Worm (Caenorhabditis elegans): ENCODE data around the gene tag-281.

The tag-281 gene

ce11 chrII:12459422-12459821, at the start of gene tag-281:
Gene tag-281, plus strand, starts transcription at chrII:12459761.
- no peak for TF ChIP-seq nhr-67 (tag; optimal IDR thresholded peaks at IDR 0.05)
- peak; percentile 72 for TF ChIP-seq R02D3.7 (tag; optimal IDR thresholded peaks at IDR 0.05)
- no peak for TF ChIP-seq ceh-16 (tag; optimal IDR thresholded peaks at IDR 0.05)
- TF ChIP-seq lin-39 (tag; optimal IDR thresholded peaks at IDR 0.05), result peak; percentile 49
- no peak for TF ChIP-seq aly-2 (tag; optimal IDR thresholded peaks at IDR 0.05)
- TF ChIP-seq fkh-10 (GFP tag; optimal IDR thresholded peaks at IDR 0.05), result peak; percentile 33
- no peak for TF ChIP-seq elt-1 (tag; optimal IDR thresholded peaks at IDR 0.05)
- TF ChIP-seq skn-1 (tag; optimal IDR thresholded peaks at IDR 0.05), result peak; percentile 52
- TF ChIP-seq nhr-23 (tag; optimal IDR thresholded peaks at IDR 0.05), result peak; percentile 91
- TF ChIP-seq mml-1 (tag; optimal IDR thresholded peaks at IDR 0.05), result no peak
- TF ChIP-seq egl-5 (tag; optimal IDR thresholded peaks at IDR 0.05), result peak; percentile 52
- TF ChIP-seq ceh-9 (tag; optimal IDR thresholded peaks at IDR 0.05), result no peak
- peak; percentile 52 for TF ChIP-seq jun-1 (tag; optimal IDR thresholded peaks at IDR 0.05)
- no peak for TF ChIP-seq unc-39 (tag; optimal IDR thresholded peaks at IDR 0.05)
- TF ChIP-seq nhr-28 (tag; optimal IDR thresholded peaks at IDR 0.05), result no peak
- no peak for TF ChIP-seq nhr-43 (tag; optimal IDR thresholded peaks at IDR 0.05; ENCODE audit: poor library complexity, severe bottlenecking)
- TF ChIP-seq pqm-1 (tag; optimal IDR thresholded peaks at IDR 0.05), result peak; percentile 53
- peak; percentile 87 for TF ChIP-seq pha-4 (tag; optimal IDR thresholded peaks at IDR 0.05)
- peak; percentile 52 for TF ChIP-seq ceh-28 (tag; optimal IDR thresholded peaks at IDR 0.05)
- no peak for TF ChIP-seq nhr-12 (tag; optimal IDR thresholded peaks at IDR 0.05)
- TF ChIP-seq ztf-11 (tag; optimal IDR thresholded peaks at IDR 0.05), result no peak
- TF ChIP-seq tbx-2 (tag; optimal IDR thresholded peaks at IDR 0.05), result peak; percentile 6
- TF ChIP-seq ama-1 (optimal IDR thresholded peaks at IDR 0.05), result no peak
- no peak for TF ChIP-seq lsy-12 (tag; optimal IDR thresholded peaks at IDR 0.05)
- peak; percentile 90 for TF ChIP-seq nfya-1 (tag; optimal IDR thresholded peaks at IDR 0.05; ENCODE audit: insufficient read depth)
- TF ChIP-seq mdl-1 (tag; optimal IDR thresholded peaks at IDR 0.05), result no peak
- TF ChIP-seq nhr-25 (tag; optimal IDR thresholded peaks at IDR 0.05), result no peak
- peak; percentile 92 for TF ChIP-seq lin-15B (tag; optimal IDR thresholded peaks at IDR 0.05)
- TF ChIP-seq unc-62 (GFP tag; optimal IDR thresholded peaks at IDR 0.05), result no peak
- TF ChIP-seq elt-2 (tag; optimal IDR thresholded peaks at IDR 0.05), result no peak
- TF ChIP-seq hmg-11 (tag; optimal IDR thresholded peaks at IDR 0.05), result peak; percentile 22
- no peak for TF ChIP-seq nhr-77 (tag; optimal IDR thresholded peaks at IDR 0.05)
- peak; percentile 44 for TF ChIP-seq ceh-82 (tag; optimal IDR thresholded peaks at IDR 0.05)
- no peak for TF ChIP-seq nhr-76 (tag; optimal IDR thresholded peaks at IDR 0.05)
- TF ChIP-seq ZK546.5 (tag; optimal IDR thresholded peaks at IDR 0.05), result no peak
- no peak for TF ChIP-seq daf-12 (tag; optimal IDR thresholded peaks at IDR 0.05)
- TF ChIP-seq nhr-11 (tag; optimal IDR thresholded peaks at IDR 0.05), result no peak
- peak; percentile 69 for TF ChIP-seq snpc-4 (tag; optimal IDR thresholded peaks at IDR 0.05)
- TF ChIP-seq fos-1 (tag; optimal IDR thresholded peaks at IDR 0.05), result no peak

- TF ChIP-seq R02D3.7 (tag; optimal IDR thresholded peaks at IDR 0.05), result no peak
- TF ChIP-seq elt-3 (tag; optimal IDR thresholded peaks at IDR 0.05), result no peak
- TF ChIP-seq daf-12 (tag; optimal IDR thresholded peaks at IDR 0.05), result no peak
- TF ChIP-seq ama-1 (optimal IDR thresholded peaks at IDR 0.05), result no peak
- TF ChIP-seq pqm-1 (tag; optimal IDR thresholded peaks at IDR 0.05), result no peak
- TF ChIP-seq nhr-28 (tag; optimal IDR thresholded peaks at IDR 0.05), result no peak
- no peak for TF ChIP-seq hmg-11 (tag; optimal IDR thresholded peaks at IDR 0.05)
- TF ChIP-seq nhr-67 (tag; optimal IDR thresholded peaks at IDR 0.05), result no peak
Measured at ce11 chrII:12410107-12410506, 49.5 kb upstream of the tag-281 start, which contains the start of gene F57G9.3. Gene F57G9.3, minus strand, starts transcription at chrII:12410207.

- no peak for TF ChIP-seq nhr-25 (tag; optimal IDR thresholded peaks at IDR 0.05)
- TF ChIP-seq R02D3.7 (tag; optimal IDR thresholded peaks at IDR 0.05), result no peak
- TF ChIP-seq unc-62 (GFP tag; optimal IDR thresholded peaks at IDR 0.05), result no peak
- no peak for TF ChIP-seq aly-2 (tag; optimal IDR thresholded peaks at IDR 0.05)
- TF ChIP-seq lsy-12 (tag; optimal IDR thresholded peaks at IDR 0.05), result no peak
- TF ChIP-seq nhr-28 (tag; optimal IDR thresholded peaks at IDR 0.05), result no peak
- no peak for TF ChIP-seq nhr-12 (tag; optimal IDR thresholded peaks at IDR 0.05)
- TF ChIP-seq zag-1 (tag; optimal IDR thresholded peaks at IDR 0.05), result no peak
- TF ChIP-seq eor-1 (tag; optimal IDR thresholded peaks at IDR 0.05), result no peak
- TF ChIP-seq nhr-43 (tag; optimal IDR thresholded peaks at IDR 0.05; ENCODE audit: poor library complexity, severe bottlenecking), result no peak
- TF ChIP-seq elt-3 (tag; optimal IDR thresholded peaks at IDR 0.05), result no peak
- TF ChIP-seq ama-1 (optimal IDR thresholded peaks at IDR 0.05), result no peak
- no peak for TF ChIP-seq fkh-10 (GFP tag; optimal IDR thresholded peaks at IDR 0.05)
- TF ChIP-seq fos-1 (tag; optimal IDR thresholded peaks at IDR 0.05), result no peak
- TF ChIP-seq ceh-16 (tag; optimal IDR thresholded peaks at IDR 0.05), result no peak
- no peak for TF ChIP-seq lin-39 (tag; optimal IDR thresholded peaks at IDR 0.05)
- TF ChIP-seq ztf-4 (tag; optimal IDR thresholded peaks at IDR 0.05), result no peak
- TF ChIP-seq ztf-11 (tag; optimal IDR thresholded peaks at IDR 0.05), result no peak
- TF ChIP-seq nhr-77 (tag; optimal IDR thresholded peaks at IDR 0.05), result no peak
- TF ChIP-seq tbx-2 (tag; optimal IDR thresholded peaks at IDR 0.05), result no peak
Measured at ce11 chrII:12412417-12412816, 47.1 kb upstream of the tag-281 start, which contains the start of gene Y57A10C.1. Gene Y57A10C.1, minus strand, starts transcription at chrII:12412517.
